Worm (Caenorhabditis elegans) whole organism, L3 larva: ENCODE measurements around the gene Y62F5A.12.

ENCODE experiments used
- ama-1 ChIP-seq: fragments of 150-350 bp; optimal IDR thresholded peaks from 2 replicates; lab custom pipeline; 2018
- elt-2 ChIP-seq: sonication (generic microtip); optimal IDR thresholded peaks from 2 replicates; lab custom pipeline; 2016; ENCODE audit warnings: missing genetic modification reagents, mild to moderate bottlenecking, missing genetic modification characterization, missing compliant biosample characterization
- eor-1 ChIP-seq, 2 experiments: fragments of 150-350 bp; optimal IDR thresholded peaks; 2 replicates each; lab custom pipeline; 2014 to 2018; ENCODE audit warnings: missing biosample characterization in 2 of 2, missing genetic modification characterization in 2 of 2
- fkh-10 ChIP-seq: sonication (generic microtip); optimal IDR thresholded peaks from 2 replicates; lab custom pipeline; 2017; ENCODE audit warnings: missing biosample characterization, missing genetic modification reagents, missing genetic modification characterization
- fos-1 ChIP-seq: fragments of 150-350 bp; optimal IDR thresholded peaks from 2 replicates; lab custom pipeline; 2014; ENCODE audit warnings: missing biosample characterization, missing genetic modification characterization
- nhr-11 ChIP-seq: fragments of 150-350 bp; optimal IDR thresholded peaks from 2 replicates; lab custom pipeline; 2014; ENCODE audit warnings: missing biosample characterization, missing genetic modification characterization
- pha-4 ChIP-seq: fragments of 150-350 bp; optimal IDR thresholded peaks from 2 replicates; lab custom pipeline; 2014; ENCODE audit warnings: missing biosample characterization, missing genetic modification reagents, missing genetic modification characterization
- unc-39 ChIP-seq: sonication (generic microtip); optimal IDR thresholded peaks from 4 replicates; lab custom pipeline; 2017; ENCODE audit warnings: missing biosample characterization, missing genetic modification characterization
- zag-1 ChIP-seq: fragments of 150-350 bp; optimal IDR thresholded peaks from 2 replicates; lab custom pipeline; 2014; ENCODE audit warnings: missing biosample characterization, missing genetic modification characterization
- ztf-11 ChIP-seq: fragments of 150-350 bp; optimal IDR thresholded peaks from 2 replicates; lab custom pipeline; 2014; ENCODE audit warnings: missing biosample characterization, missing genetic modification characterization

- TF ChIP-seq pha-4 (tag; lab: Kevin White, UChicago) (no peak), ama-1 (lab: Kevin White, UChicago) (no peak), fos-1 (tag; lab: Kevin White, UChicago) (no peak), elt-2 (tag; lab: Kevin White, UChicago) (no peak), zag-1 (tag; lab: Kevin White, UChicago) (no peak), eor-1 (tag; optimal IDR thresholded peaks at IDR 0.05; lab: Kevin White, UChicago) (no peak), unc-39 (tag; lab: Kevin White, UChicago) (no peak), nhr-11 (tag; lab: Kevin White, UChicago) (no peak), fkh-10 (GFP tag; lab: Kevin White, UChicago) (no peak), ztf-11 (tag; lab: Kevin White, UChicago) (no peak)
These were observed 32.3 kb downstream of the Y62F5A.12 start for ce11 chrII:11501956-11502355.
